Worm (Caenorhabditis elegans) whole organism, late embryonic: ENCODE data around the gene wsp-1.
A peak's percentile ranks its signal among the peaks of the same experiment; 100 is the strongest.

Experiments used
- C38D4.7 ChIP-seq: fragments of 200-800 bp; sonication (Bioruptor generic); optimal IDR thresholded peaks from 2 replicates; lab custom pipeline; 2018; ENCODE audit warnings: mild to moderate bottlenecking, missing genetic modification characterization, moderate library complexity, missing compliant biosample characterization
- F13H6.1 ChIP-seq: sonication (generic microtip); optimal IDR thresholded peaks from 2 replicates; lab custom pipeline; 2016; ENCODE audit warnings: missing genetic modification characterization, missing compliant biosample characterization
- ceh-14 ChIP-seq: sonication (generic microtip); optimal IDR thresholded peaks from 2 replicates; lab custom pipeline; 2016; ENCODE audit warnings: missing genotype, missing genetic modification characterization, missing compliant biosample characterization
- ceh-2 ChIP-seq: sonication (generic microtip); optimal IDR thresholded peaks from 2 replicates; lab custom pipeline; 2016; ENCODE audit warnings: missing genotype, missing genetic modification characterization, missing compliant biosample characterization
- ceh-24 ChIP-seq: sonication (generic microtip); optimal IDR thresholded peaks from 2 replicates; lab custom pipeline; 2016; ENCODE audit warnings: mild to moderate bottlenecking, missing genetic modification characterization, missing compliant biosample characterization
- ceh-30 ChIP-seq: fragments of 150-350 bp; optimal IDR thresholded peaks from 2 replicates; lab custom pipeline; 2014; ENCODE audit warnings: missing biosample characterization, missing genetic modification characterization
- ceh-45 ChIP-seq: fragments of 200-800 bp; sonication (Bioruptor generic); IDR thresholded peaks from 2 replicates; pipeline ENCODE4 v1.3.6; 2022; ENCODE audit warnings: missing genetic modification reagents, missing genetic modification characterization, missing compliant biosample characterization
- ceh-6 ChIP-seq: fragments of 200-800 bp; sonication (Bioruptor generic); optimal IDR thresholded peaks from 2 replicates; lab custom pipeline; 2018; ENCODE audit warnings: mild to moderate bottlenecking, missing genetic modification characterization, missing compliant biosample characterization
- elt-4 ChIP-seq: sonication (generic microtip); optimal IDR thresholded peaks from 2 replicates; lab custom pipeline; 2016; ENCODE audit warnings: missing genetic modification characterization, missing compliant biosample characterization
- fax-1 ChIP-seq: sonication (generic microtip); optimal IDR thresholded peaks from 2 replicates; lab custom pipeline; 2016; ENCODE audit warnings: missing genotype, missing genetic modification characterization, missing compliant biosample characterization
- gmeb-2 ChIP-seq: sonication (generic microtip); optimal IDR thresholded peaks from 2 replicates; lab custom pipeline; 2016; ENCODE audit warnings: missing genetic modification characterization, inconsistent platforms, missing compliant biosample characterization
- hlh-30 ChIP-seq: sonication (generic microtip); optimal IDR thresholded peaks from 2 replicates; lab custom pipeline; 2017; ENCODE audit warnings: antibody characterized with exemption, missing genetic modification characterization, missing compliant biosample characterization; ENCODE audit not compliant: insufficient read depth
- madf-2 ChIP-seq: sonication (generic microtip); optimal IDR thresholded peaks from 2 replicates; lab custom pipeline; 2017; ENCODE audit warnings: missing genetic modification characterization, missing compliant biosample characterization
- nfya-1 ChIP-seq: sonication (generic microtip); optimal IDR thresholded peaks from 2 replicates; lab custom pipeline; 2017; ENCODE audit warnings: missing genetic modification characterization, mild to moderate bottlenecking, missing compliant biosample characterization, antibody characterized with exemption, moderate library complexity
- nhr-232 ChIP-seq: sonication (generic microtip); optimal IDR thresholded peaks from 2 replicates; lab custom pipeline; 2016; ENCODE audit warnings: missing genetic modification characterization, missing compliant biosample characterization
- tbx-7 ChIP-seq: sonication (generic microtip); optimal IDR thresholded peaks from 2 replicates; lab custom pipeline; 2016; ENCODE audit warnings: missing genotype, missing genetic modification characterization, missing compliant biosample characterization
- ttx-3 ChIP-seq: sonication (generic microtip); optimal IDR thresholded peaks from 2 replicates; lab custom pipeline; 2016; ENCODE audit warnings: missing genetic modification reagents, missing genetic modification characterization, missing compliant biosample characterization
- unc-42 ChIP-seq: sonication (generic microtip); optimal IDR thresholded peaks from 2 replicates; lab custom pipeline; 2016; ENCODE audit warnings: missing genotype, missing genetic modification characterization, missing compliant biosample characterization
- unc-55 ChIP-seq: sonication (generic microtip); optimal IDR thresholded peaks from 2 replicates; lab custom pipeline; 2017; ENCODE audit warnings: missing biosample characterization, missing genetic modification reagents, missing genetic modification characterization

The wsp-1 gene

ce11 chrIV:8146283-8146682 is 52.5 kb downstream of the wsp-1 start:
- TF ChIP-seq nhr-232 (tag; lab: Kevin White, UChicago), result no peak
- peak; percentile 91 for TF ChIP-seq hlh-30 (tag; lab: Kevin White, UChicago)
- peak; percentile 10 for TF ChIP-seq nfya-1 (tag; lab: Kevin White, UChicago)
- TF ChIP-seq unc-55 (GFP tag; lab: Kevin White, UChicago), result no peak
- TF ChIP-seq ceh-14 (tag; lab: Kevin White, UChicago), result no peak
- no peak for TF ChIP-seq gmeb-2 (tag; lab: Kevin White, UChicago)
- no peak for TF ChIP-seq ceh-6 (GFP tag; lab: Kevin White, UChicago)
- TF ChIP-seq C38D4.7 (GFP tag; lab: Kevin White, UChicago), result no peak

DNA sequence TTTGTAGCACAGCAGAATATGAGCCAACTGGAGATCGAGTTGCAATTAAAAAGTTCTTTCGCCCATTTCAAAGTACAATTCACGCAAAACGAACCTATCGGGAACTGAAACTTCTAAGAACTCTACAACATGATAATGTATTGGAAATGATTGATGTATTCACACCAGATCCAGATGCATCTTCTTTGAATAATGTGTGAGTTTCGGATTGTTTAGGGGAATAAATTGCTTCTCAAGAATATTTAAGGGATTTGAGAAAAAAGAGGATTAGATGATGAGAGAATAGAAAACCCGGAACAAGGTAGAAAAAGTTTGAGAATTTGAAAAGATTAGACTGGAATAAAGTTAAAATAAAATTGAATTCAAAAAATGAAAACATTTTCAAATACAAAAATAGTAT is 54.4 kb downstream of the wsp-1 start:
- no peak for TF ChIP-seq ttx-3 (tag; lab: Kevin White, UChicago)
- TF ChIP-seq F13H6.1 (tag; lab: Kevin White, UChicago), result no peak

ce11 chrIV:8142735-8143550 is 55.8 kb downstream of the wsp-1 start, which contains the start of gene pmk-2:
pmk-2 (plus strand) TSS chrIV:8143500.
- TF ChIP-seq unc-42 (tag; lab: Kevin White, UChicago) (peak; percentile 49), madf-2 (tag; lab: Kevin White, UChicago) (no peak), ceh-14 (tag; lab: Kevin White, UChicago) (peak; percentile 6)

ce11 chrIV:8138984-8139383 is 59.8 kb downstream of the wsp-1 start, which contains the start of gene pmk-3:
pmk-3 (plus strand) TSS chrIV:8139219.
- TF ChIP-seq ceh-45 (GFP tag; lab: Robert Waterston, UW), result no peak
- no peak for TF ChIP-seq fax-1 (tag; lab: Kevin White, UChicago)
- TF ChIP-seq ceh-2 (tag; lab: Kevin White, UChicago), result no peak
- no peak for TF ChIP-seq ceh-30 (tag; lab: Kevin White, UChicago)
- TF ChIP-seq ceh-24 (tag; lab: Kevin White, UChicago), result no peak
- TF ChIP-seq tbx-7 (tag; lab: Kevin White, UChicago), result no peak
- TF ChIP-seq elt-4 (tag; lab: Kevin White, UChicago), result no peak
- no peak for TF ChIP-seq C38D4.7 (GFP tag; lab: Kevin White, UChicago)
